Worm (Caenorhabditis elegans) whole organism, young adult: Measurements from ENCODE around the gene msp-45.
A peak's percentile ranks its signal among the peaks of the same experiment; 100 is the strongest.

ENCODE experiments used
- B0035.1 ChIP-seq: sonication (generic microtip); optimal IDR thresholded peaks from 2 replicates; lab custom pipeline; 2016; ENCODE audit warnings: missing genetic modification characterization, mild to moderate bottlenecking, missing compliant biosample characterization, missing genotype, missing genetic modification reagents
- B0261.1 ChIP-seq: sonication (generic microtip); optimal IDR thresholded peaks from 2 replicates; lab custom pipeline; 2016; ENCODE audit warnings: mild to moderate bottlenecking, missing genetic modification characterization, moderate library complexity, missing compliant biosample characterization
- F33H1.4 ChIP-seq: fragments of 200-800 bp; sonication (Bioruptor generic); IDR thresholded peaks from 2 replicates; pipeline ENCODE4 v1.3.6; 2022; ENCODE audit warnings: missing genetic modification reagents, missing genetic modification characterization, missing compliant biosample characterization
- F57A8.1 ChIP-seq: fragments of 200-800 bp; sonication (Bioruptor generic); optimal IDR thresholded peaks from 2 replicates; lab custom pipeline; 2018; ENCODE audit warnings: mild to moderate bottlenecking, missing genetic modification characterization, moderate library complexity, missing compliant biosample characterization
- K12H6.12 ChIP-seq: fragments of 200-800 bp; sonication (Bioruptor generic); optimal IDR thresholded peaks from 2 replicates; lab custom pipeline; 2018; ENCODE audit warnings: mild to moderate bottlenecking, missing genetic modification characterization, missing compliant biosample characterization
- T07F8.4 ChIP-seq: sonication (generic microtip); optimal IDR thresholded peaks from 2 replicates; lab custom pipeline; 2016; ENCODE audit warnings: mild to moderate bottlenecking, missing genetic modification characterization, moderate library complexity, missing compliant biosample characterization
- T26A5.8 ChIP-seq: sonication (generic microtip); optimal IDR thresholded peaks from 2 replicates; lab custom pipeline; 2016; ENCODE audit warnings: missing genetic modification characterization, missing compliant biosample characterization
- Y53G8AR.9 ChIP-seq: fragments of 200-800 bp; sonication (Bioruptor generic); conservative IDR thresholded peaks from 2 replicates; pipeline ENCODE4 v1.3.6; 2022; ENCODE audit warnings: missing genetic modification reagents, missing genetic modification characterization, missing compliant biosample characterization
- Y56A3A.18 ChIP-seq: fragments of 200-800 bp; sonication (Bioruptor generic); IDR thresholded peaks from 2 replicates; pipeline ENCODE4 v1.3.6; 2022; ENCODE audit warnings: missing genetic modification reagents, missing genetic modification characterization, missing compliant biosample characterization
- ama-1 ChIP-seq, 3 experiments: fragments of 150-350 bp in 1 of 3; sonication (generic microtip) in 2 of 3; optimal IDR thresholded peaks; 2 replicates each; lab custom pipeline; 2014 to 2018; ENCODE audit warnings: missing biosample characterization in 2 of 3, missing genetic modification characterization in 2 of 3, missing genetic modification reagents in 2 of 3
- aptf-3 ChIP-seq: fragments of 200-800 bp; sonication (Bioruptor generic); IDR thresholded peaks from 2 replicates; pipeline ENCODE4 v1.3.6; 2022; ENCODE audit warnings: missing genetic modification characterization, missing compliant biosample characterization
- athp-1 ChIP-seq: sonication (generic microtip); optimal IDR thresholded peaks from 2 replicates; lab custom pipeline; 2017; ENCODE audit warnings: mild to moderate bottlenecking, missing genetic modification characterization, missing compliant biosample characterization
- ceh-100 ChIP-seq: fragments of 200-800 bp; sonication (Bioruptor generic); IDR thresholded peaks from 2 replicates; pipeline ENCODE4 v1.3.6; 2022; ENCODE audit warnings: missing genetic modification reagents, missing genetic modification characterization, missing compliant biosample characterization
- ceh-79 ChIP-seq: sonication (generic microtip); optimal IDR thresholded peaks from 2 replicates; lab custom pipeline; 2017; ENCODE audit warnings: mild to moderate bottlenecking, missing genetic modification characterization, missing compliant biosample characterization
- chd-7 ChIP-seq: sonication (generic microtip); optimal IDR thresholded peaks from 2 replicates; lab custom pipeline; 2016; ENCODE audit warnings: mild to moderate bottlenecking, missing genetic modification characterization, moderate library complexity, missing compliant biosample characterization
- die-1 ChIP-seq: sonication (generic microtip); optimal IDR thresholded peaks from 2 replicates; lab custom pipeline; 2016; ENCODE audit warnings: missing genotype, mild to moderate bottlenecking, missing genetic modification characterization, missing compliant biosample characterization
- dox-1 ChIP-seq: fragments of 200-800 bp; sonication (Bioruptor generic); IDR thresholded peaks from 2 replicates; pipeline ENCODE4 v1.3.6; 2022; ENCODE audit warnings: missing genetic modification reagents, missing genetic modification characterization, missing compliant biosample characterization
- dpff-1 ChIP-seq: sonication (generic microtip); optimal IDR thresholded peaks from 2 replicates; lab custom pipeline; 2017; ENCODE audit warnings: mild to moderate bottlenecking, missing genetic modification characterization, missing compliant biosample characterization
- dpl-1 ChIP-seq: fragments of 150-350 bp; optimal IDR thresholded peaks from 2 replicates; lab custom pipeline; 2014; ENCODE audit warnings: missing biosample characterization, missing genetic modification reagents, missing genetic modification characterization
- egl-44 ChIP-seq: fragments of 200-800 bp; sonication (Bioruptor generic); IDR thresholded peaks from 2 replicates; pipeline ENCODE4 v1.3.6; 2022; ENCODE audit warnings: missing genetic modification reagents, missing genetic modification characterization, missing compliant biosample characterization
- hmg-20 ChIP-seq: fragments of 200-800 bp; sonication (Bioruptor generic); IDR thresholded peaks from 2 replicates; pipeline ENCODE4 v1.3.6; 2022; ENCODE audit warnings: missing genetic modification reagents, missing genetic modification characterization, missing compliant biosample characterization
- hrde-1 ChIP-seq: sonication (generic microtip); optimal IDR thresholded peaks from 2 replicates; lab custom pipeline; 2016; ENCODE audit warnings: missing genetic modification characterization, mild to moderate bottlenecking, missing compliant biosample characterization, moderate library complexity, missing genotype, missing genetic modification reagents, borderline replicate concordance
- lag-1 ChIP-seq: fragments of 200-800 bp; sonication (Bioruptor generic); IDR thresholded peaks from 2 replicates; pipeline ENCODE4 v1.3.6; 2022; ENCODE audit warnings: missing genetic modification reagents, missing genetic modification characterization, missing compliant biosample characterization
- let-607 ChIP-seq, 2 experiments: fragments of 200-800 bp in 1 of 2; sonication (Bioruptor generic) in 1 of 2; sonication (generic microtip) in 1 of 2; optimal IDR thresholded peaks; 2 replicates each; lab custom pipeline; 2016 to 2018; ENCODE audit warnings: mild to moderate bottlenecking in 2 of 2, missing compliant biosample characterization in 2 of 2, missing genetic modification characterization in 2 of 2, moderate library complexity in 2 of 2, missing genotype in 1 of 2
- lin-35 ChIP-seq, 3 experiments: fragments of 150-350 bp in 2 of 3; sonication (generic microtip) in 1 of 3; optimal IDR thresholded peaks; 2 replicates each; lab custom pipeline; 2014 to 2018; ENCODE audit warnings: missing biosample characterization in 3 of 3, missing genetic modification characterization in 3 of 3, missing genetic modification reagents in 3 of 3
- lsy-27 ChIP-seq: sonication (generic microtip); optimal IDR thresholded peaks from 2 replicates; lab custom pipeline; 2017; ENCODE audit warnings: missing genetic modification characterization, mild to moderate bottlenecking, missing compliant biosample characterization, antibody characterized with exemption, missing genotype, borderline replicate concordance; ENCODE audit not compliant: insufficient read depth
- madf-3 ChIP-seq: fragments of 200-800 bp; sonication (Bioruptor generic); IDR thresholded peaks from 2 replicates; pipeline ENCODE4 v1.3.6; 2022; ENCODE audit warnings: missing genetic modification reagents, missing genetic modification characterization, missing compliant biosample characterization
- madf-8 ChIP-seq: fragments of 200-800 bp; sonication (Bioruptor generic); conservative IDR thresholded peaks from 2 replicates; pipeline ENCODE4 v1.3.6; 2022; ENCODE audit warnings: missing genetic modification reagents, missing genetic modification characterization, missing compliant biosample characterization
- mcd-1 ChIP-seq: fragments of 200-800 bp; sonication (Bioruptor generic); IDR thresholded peaks from 2 replicates; pipeline ENCODE4 v1.3.6; 2022; ENCODE audit warnings: missing genetic modification reagents, missing genetic modification characterization, missing compliant biosample characterization
- nfyb-1 ChIP-seq: fragments of 200-800 bp; sonication (Bioruptor generic); IDR thresholded peaks from 2 replicates; pipeline ENCODE4 v1.3.6; 2022; ENCODE audit warnings: missing genetic modification reagents, missing genetic modification characterization, missing compliant biosample characterization
- nhr-27 ChIP-seq: fragments of 200-800 bp; sonication (Bioruptor generic); optimal IDR thresholded peaks from 2 replicates; lab custom pipeline; 2018; ENCODE audit warnings: mild to moderate bottlenecking, missing genetic modification characterization, moderate library complexity, missing compliant biosample characterization
- nhr-90 ChIP-seq: sonication (generic microtip); optimal IDR thresholded peaks from 2 replicates; lab custom pipeline; 2016; ENCODE audit warnings: missing genotype, mild to moderate bottlenecking, missing genetic modification characterization, missing compliant biosample characterization
- pbrm-1 ChIP-seq: fragments of 200-800 bp; sonication (Bioruptor generic); IDR thresholded peaks from 2 replicates; pipeline ENCODE4 v1.3.6; 2022; ENCODE audit warnings: missing genetic modification reagents, missing genetic modification characterization, missing compliant biosample characterization
- rcor-1 ChIP-seq: fragments of 200-800 bp; sonication (Bioruptor generic); IDR thresholded peaks from 2 replicates; pipeline ENCODE4 v1.3.6; 2022; ENCODE audit warnings: missing genetic modification reagents, missing genetic modification characterization, missing compliant biosample characterization
- rec-8 ChIP-seq, 2 experiments: sonication (generic microtip); optimal IDR thresholded peaks; 2 replicates each; lab custom pipeline; 2016; ENCODE audit warnings: mild to moderate bottlenecking in 2 of 2, missing genetic modification characterization in 2 of 2, missing genetic modification reagents in 2 of 2, missing genotype in 2 of 2, missing biosample characterization in 1 of 2, missing compliant biosample characterization in 1 of 2, moderate library complexity in 1 of 2
- repo-1 ChIP-seq: sonication (generic microtip); optimal IDR thresholded peaks from 2 replicates; lab custom pipeline; 2017; ENCODE audit warnings: mild to moderate bottlenecking, missing genetic modification characterization, missing compliant biosample characterization
- sdz-38 ChIP-seq: sonication (generic microtip); optimal IDR thresholded peaks from 2 replicates; lab custom pipeline; 2016; ENCODE audit warnings: missing genotype, missing genetic modification characterization, missing compliant biosample characterization
- somi-1 ChIP-seq: fragments of 200-800 bp; sonication (Bioruptor generic); optimal IDR thresholded peaks from 2 replicates; lab custom pipeline; 2018; ENCODE audit warnings: mild to moderate bottlenecking, missing genetic modification characterization, missing compliant biosample characterization
- unc-130 ChIP-seq: sonication (generic microtip); optimal IDR thresholded peaks from 2 replicates; lab custom pipeline; 2016; ENCODE audit warnings: missing genetic modification reagents, missing genetic modification characterization, missing compliant biosample characterization
- zfh-2 ChIP-seq: fragments of 200-800 bp; sonication (Bioruptor generic); conservative IDR thresholded peaks from 2 replicates; pipeline ENCODE4 v1.3.6; 2022; ENCODE audit warnings: missing genetic modification reagents, missing genetic modification characterization, missing compliant biosample characterization
- ztf-25 ChIP-seq: fragments of 200-800 bp; sonication (Bioruptor generic); IDR thresholded peaks from 2 replicates; pipeline ENCODE4 v1.3.6; 2022; ENCODE audit warnings: missing genetic modification reagents, missing genetic modification characterization, missing compliant biosample characterization
- ztf-3 ChIP-seq: fragments of 200-800 bp; sonication (Bioruptor generic); optimal IDR thresholded peaks from 2 replicates; lab custom pipeline; 2018; ENCODE audit warnings: mild to moderate bottlenecking, missing genetic modification characterization, missing compliant biosample characterization

The msp-45 gene

DNA sequence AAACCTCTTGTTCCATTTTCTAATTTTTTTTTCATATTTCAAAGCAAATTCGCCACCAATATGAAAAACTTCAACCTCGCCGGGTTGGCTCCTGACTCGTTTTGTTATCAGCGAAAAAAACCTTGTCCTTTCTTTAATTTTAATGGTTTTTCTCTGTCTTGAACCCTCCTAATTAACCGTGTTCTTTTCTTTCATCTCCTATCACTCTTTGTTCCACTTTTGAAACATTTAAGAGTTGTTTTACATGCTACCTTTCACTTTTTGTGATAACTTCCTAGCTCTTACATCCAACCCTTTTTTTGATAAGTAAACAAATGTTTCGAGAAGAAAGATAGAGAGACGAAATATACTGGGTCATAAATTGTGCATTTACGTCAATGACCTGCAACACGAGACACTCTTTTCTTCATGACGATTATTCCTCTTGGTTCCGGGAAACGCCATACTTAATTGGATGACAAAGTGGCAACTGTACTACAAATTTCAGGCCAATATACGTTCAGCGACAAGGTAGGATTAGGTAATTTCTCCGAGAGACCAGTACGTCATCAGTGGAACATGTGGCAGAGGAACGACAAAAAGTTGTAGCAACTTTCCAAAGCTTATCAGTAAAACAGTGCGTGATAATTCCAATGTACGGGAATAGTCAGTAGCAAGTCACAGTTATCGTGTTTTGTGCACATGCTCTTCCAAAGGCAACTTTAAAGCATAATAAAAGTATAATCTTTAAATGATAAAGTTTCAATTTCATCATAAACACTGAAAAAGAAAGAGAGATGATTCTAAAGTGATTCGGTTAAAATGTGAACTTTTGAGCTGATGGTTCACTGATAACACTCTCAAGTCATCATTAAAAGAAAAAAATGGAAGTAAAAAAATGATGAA, 28.0 kb upstream of the msp-45 start (continued):
- no peak for TF ChIP-seq dpff-1 (tag; lab: Kevin White, UChicago)

ce11 chrII:5183207-5183606, 26.3 kb upstream of the msp-45 start:
- TF ChIP-seq rec-8 (tag; optimal IDR thresholded peaks at IDR 0.05; lab: Kevin White, UChicago) (no peak), die-1 (tag; lab: Kevin White, UChicago) (no peak), nhr-90 (tag; lab: Kevin White, UChicago) (no peak), ztf-3 (GFP tag; lab: Kevin White, UChicago) (no peak)
- TF ChIP-seq, all 124 proteins: peak for 0

ce11 chrII:5182451-5182850, 25.6 kb upstream of the msp-45 start:
- TF ChIP-seq dpl-1 (GFP tag; lab: Kevin White, UChicago) (no peak), madf-8 (no peak), nhr-90 (tag; lab: Kevin White, UChicago) (peak; percentile 60), F57A8.1 (no peak), lin-35 (GFP tag; optimal IDR thresholded peaks at IDR 0.05; lab: Kevin White, UChicago) (peak in 1 of 3 experiments; percentile 60), zfh-2 (GFP tag; lab: Robert Waterston, UW) (peak; percentile 70), ama-1 (optimal IDR thresholded peaks at IDR 0.05; lab: Kevin White, UChicago) (no peak), ama-1 (GFP tag; optimal IDR thresholded peaks at IDR 0.05; lab: Kevin White, UChicago) (no peak), madf-3 (GFP tag; lab: Robert Waterston, UW) (no peak), K12H6.12 (peak; percentile 52), B0261.1 (tag; lab: Kevin White, UChicago) (no peak), aptf-3 (GFP tag; lab: Robert Waterston, UW) (no peak), chd-7 (tag; lab: Kevin White, UChicago) (peak; percentile 64), egl-44 (GFP tag; lab: Robert Waterston, UW) (peak; percentile 81; the same call in 1 of the 2 replicates), ceh-100 (no peak), rcor-1 (GFP tag; lab: Robert Waterston, UW) (peak; percentile 42; the same call in 1 of the 2 replicates), hrde-1 (tag; lab: Kevin White, UChicago) (no peak), ztf-25 (no peak), mcd-1 (GFP tag; lab: Robert Waterston, UW) (peak; percentile 50), lag-1 (GFP tag; lab: Robert Waterston, UW) (no peak), T07F8.4 (no peak), Y53G8AR.9 (peak; percentile 57; the same call in 1 of the 2 replicates), dox-1 (peak; percentile 52; the same call in 1 of the 2 replicates), hmg-20 (no peak), Y56A3A.18 (no peak), repo-1 (tag; lab: Kevin White, UChicago) (peak; percentile 61), sdz-38 (tag; lab: Kevin White, UChicago) (no peak), T26A5.8 (tag; lab: Kevin White, UChicago) (no peak), nhr-27 (tag; lab: Kevin White, UChicago) (no peak), lsy-27 (no peak), ceh-79 (no peak), nfyb-1 (GFP tag; lab: Robert Waterston, UW) (no peak; the same call in none of the 2 replicates), athp-1 (tag; lab: Kevin White, UChicago) (no peak), unc-130 (no peak), pbrm-1 (peak; percentile 43; the same call in 1 of the 2 replicates), somi-1 (GFP tag; lab: Kevin White, UChicago) (peak; percentile 55), let-607 (tag; optimal IDR thresholded peaks at IDR 0.05; lab: Kevin White, UChicago) (peak; percentile 93 to 94), B0035.1 (no peak), F33H1.4 (GFP tag; lab: Robert Waterston, UW) (no peak)
